Fruit fly (Drosophila melanogaster) whole organism, embryonic: ENCODE results near the gene CG46430.

ENCODE experiments used
- Adf1 ChIP-seq: fragments of 200-800 bp; sonication (Bioruptor generic); IDR thresholded peaks from 2 replicates; pipeline ENCODE4 v1.3.6; 2022; ENCODE audit warnings: missing biosample characterization, missing genetic modification characterization
- Aef1 ChIP-seq: fragments of 200-800 bp; sonication (Bioruptor generic); IDR thresholded peaks from 3 replicates; pipeline ENCODE4 v1.3.6; 2022; ENCODE audit warnings: missing biosample characterization, missing genetic modification characterization
- Atf-2 ChIP-seq: fragments of 200-800 bp; sonication (Bioruptor generic); optimal IDR thresholded peaks from 2 replicates; lab custom pipeline; 2016; ENCODE audit warnings: missing biosample characterization, missing genetic modification characterization
- CG10209 ChIP-seq: fragments of 200-800 bp; sonication (Bioruptor generic); optimal IDR thresholded peaks from 3 replicates; lab custom pipeline; 2017; ENCODE audit warnings: missing biosample characterization, mild to moderate bottlenecking, missing genetic modification characterization, missing genetic modification reagents
- CG11247 ChIP-seq: fragments of 200-800 bp; sonication (Bioruptor generic); IDR thresholded peaks from 2 replicates; pipeline ENCODE4 v1.3.6; 2022; ENCODE audit warnings: missing biosample characterization, missing genetic modification characterization
- CG11504 ChIP-seq: fragments of 200-800 bp; sonication (Bioruptor generic); optimal IDR thresholded peaks from 3 replicates; lab custom pipeline; 2019; ENCODE audit warnings: missing biosample characterization, mild to moderate bottlenecking, missing genetic modification characterization, moderate library complexity
- CG12659 ChIP-seq: fragments of 200-800 bp; sonication (Bioruptor generic); optimal IDR thresholded peaks from 3 replicates; lab custom pipeline; 2017; ENCODE audit warnings: mild to moderate bottlenecking, missing biosample characterization, missing genetic modification reagents, missing genetic modification characterization
- CG14710 ChIP-seq: fragments of 200-800 bp; sonication (Bioruptor generic); optimal IDR thresholded peaks from 3 replicates; lab custom pipeline; 2019; ENCODE audit warnings: missing biosample characterization, mild to moderate bottlenecking, missing genetic modification characterization, moderate library complexity
- CG15696 ChIP-seq: fragments of 200-800 bp; sonication (Bioruptor generic); optimal IDR thresholded peaks from 2 replicates; lab custom pipeline; 2019; ENCODE audit warnings: missing biosample characterization, mild to moderate bottlenecking, missing genetic modification characterization, moderate library complexity
- CG18011 ChIP-seq: fragments of 200-800 bp; sonication (Bioruptor generic); optimal IDR thresholded peaks from 2 replicates; lab custom pipeline; 2017; ENCODE audit warnings: missing biosample characterization, missing genetic modification characterization, mild to moderate bottlenecking, moderate library complexity, missing genotype
- CG18476 ChIP-seq: fragments of 200-800 bp; sonication (Bioruptor generic); optimal IDR thresholded peaks from 2 replicates; lab custom pipeline; 2016; ENCODE audit warnings: missing biosample characterization, mild to moderate bottlenecking, missing genetic modification characterization
- CG32532 ChIP-seq: fragments of 200-800 bp; sonication (Bioruptor generic); IDR thresholded peaks from 2 replicates; pipeline ENCODE4 v1.3.6; 2022; ENCODE audit warnings: missing biosample characterization, missing genetic modification characterization
- CG5953 ChIP-seq: fragments of 200-800 bp; sonication (Bioruptor generic); IDR thresholded peaks from 2 replicates; pipeline ENCODE4 v1.3.6; 2022; ENCODE audit warnings: missing biosample characterization, missing genetic modification characterization
- CG6813 ChIP-seq: fragments of 200-800 bp; sonication (Bioruptor generic); optimal IDR thresholded peaks from 2 replicates; lab custom pipeline; 2017; ENCODE audit warnings: missing biosample characterization, missing genetic modification characterization, mild to moderate bottlenecking, moderate library complexity, missing genetic modification reagents
- CG9727 ChIP-seq: fragments of 200-800 bp; sonication (Bioruptor generic); optimal IDR thresholded peaks from 3 replicates; lab custom pipeline; 2017; ENCODE audit warnings: missing biosample characterization, mild to moderate bottlenecking, missing genetic modification characterization
- CTCF ChIP-seq: fragments of 200-800 bp; sonication (Bioruptor generic); optimal IDR thresholded peaks from 2 replicates; lab custom pipeline; 2017; ENCODE audit warnings: missing biosample characterization, mild to moderate bottlenecking, missing genetic modification characterization, moderate library complexity
- CoRest ChIP-seq: fragments of 200-800 bp; sonication (Bioruptor generic); optimal IDR thresholded peaks from 3 replicates; lab custom pipeline; 2018; ENCODE audit warnings: missing biosample characterization, mild to moderate bottlenecking, missing genetic modification characterization, moderate library complexity
- D19B ChIP-seq: fragments of 200-800 bp; sonication (Bioruptor generic); optimal IDR thresholded peaks from 2 replicates; lab custom pipeline; 2017; ENCODE audit warnings: missing biosample characterization, mild to moderate bottlenecking, missing genetic modification characterization
- Dref ChIP-seq: fragments of 200-800 bp; sonication (Bioruptor generic); IDR thresholded peaks from 2 replicates; pipeline ENCODE4 v1.3.6; 2022; ENCODE audit warnings: missing biosample characterization, missing genetic modification characterization
- Drgx ChIP-seq: fragments of 200-800 bp; sonication (Bioruptor generic); IDR thresholded peaks from 2 replicates; pipeline ENCODE4 v1.3.6; 2022; ENCODE audit warnings: missing biosample characterization, missing genetic modification characterization
- GATAe ChIP-seq: fragments of 200-800 bp; sonication (Bioruptor generic); conservative IDR thresholded peaks from 2 replicates; pipeline ENCODE4 v1.3.6; 2022; ENCODE audit warnings: missing biosample characterization, missing genetic modification characterization
- HLHmδ ChIP-seq: fragments of 200-800 bp; sonication (Bioruptor generic); optimal IDR thresholded peaks from 2 replicates; lab custom pipeline; 2018; ENCODE audit warnings: missing biosample characterization, mild to moderate bottlenecking, missing genetic modification characterization, moderate library complexity
- Hr3 ChIP-seq: fragments of 200-800 bp; sonication (Bioruptor generic); optimal IDR thresholded peaks from 3 replicates; lab custom pipeline; 2016; ENCODE audit warnings: missing biosample characterization, missing genetic modification characterization
- Lpt ChIP-seq: fragments of >200 bp; optimal IDR thresholded peaks from 2 replicates; lab custom pipeline; 2018; ENCODE audit warnings: missing biosample characterization, missing genetic modification characterization
- Spps ChIP-seq: fragments of 200-800 bp; sonication (Bioruptor generic); optimal IDR thresholded peaks from 2 replicates; lab custom pipeline; 2018; ENCODE audit warnings: missing biosample characterization, mild to moderate bottlenecking, missing genetic modification characterization
- Trl ChIP-seq, 3 experiments: fragments of >200 bp in 2 of 3; fragments of 200-800 bp in 1 of 3; sonication (Bioruptor generic) in 1 of 3; optimal IDR thresholded peaks; 2 replicates in 1 of 3; 3 replicates in 2 of 3; lab custom pipeline; 2016 to 2017; ENCODE audit warnings: missing biosample characterization in 1 of 3, missing genetic modification characterization in 1 of 3
- al ChIP-seq: fragments of 200-800 bp; sonication (Bioruptor generic); IDR thresholded peaks from 2 replicates; pipeline ENCODE4 v1.3.6; 2022; ENCODE audit warnings: missing biosample characterization, missing genetic modification characterization
- croc ChIP-seq: fragments of 200-800 bp; sonication (Bioruptor generic); conservative IDR thresholded peaks from 3 replicates; pipeline ENCODE4 v1.3.6; 2022; ENCODE audit warnings: missing biosample characterization, missing genetic modification characterization
- da ChIP-seq: fragments of 200-800 bp; sonication (Bioruptor generic); optimal IDR thresholded peaks from 2 replicates; lab custom pipeline; 2016; ENCODE audit warnings: missing biosample characterization, missing genetic modification characterization
- gcm2 ChIP-seq: fragments of 200-800 bp; sonication (Bioruptor generic); optimal IDR thresholded peaks from 2 replicates; lab custom pipeline; 2016; ENCODE audit warnings: missing biosample characterization, missing genetic modification characterization
- grau ChIP-seq: fragments of 200-800 bp; optimal IDR thresholded peaks from 3 replicates; lab custom pipeline; 2019; ENCODE audit warnings: missing biosample characterization, mild to moderate bottlenecking, missing genetic modification characterization, moderate library complexity
- gro ChIP-seq: fragments of 200-800 bp; sonication (Bioruptor generic); optimal IDR thresholded peaks from 2 replicates; lab custom pipeline; 2016; ENCODE audit warnings: missing biosample characterization, missing genetic modification characterization
- jumu ChIP-seq: fragments of 200-800 bp; sonication (Bioruptor generic); optimal IDR thresholded peaks from 3 replicates; lab custom pipeline; 2016; ENCODE audit warnings: missing biosample characterization, missing genetic modification characterization
- lbe ChIP-seq: fragments of 200-800 bp; sonication (Bioruptor generic); optimal IDR thresholded peaks from 2 replicates; lab custom pipeline; 2016; ENCODE audit warnings: missing biosample characterization, mild to moderate bottlenecking, missing genetic modification characterization
- peb ChIP-seq: fragments of 200-800 bp; sonication (Bioruptor generic); IDR thresholded peaks from 2 replicates; pipeline ENCODE4 v1.3.6; 2022; ENCODE audit warnings: missing biosample characterization, missing genetic modification characterization
- salm ChIP-seq: fragments of 200-800 bp; sonication (Bioruptor generic); optimal IDR thresholded peaks from 2 replicates; lab custom pipeline; 2018; ENCODE audit warnings: missing biosample characterization, mild to moderate bottlenecking, missing genetic modification characterization
- shn ChIP-seq: fragments of 200-800 bp; sonication (Bioruptor generic); optimal IDR thresholded peaks from 3 replicates; lab custom pipeline; 2016; ENCODE audit warnings: missing biosample characterization, missing genetic modification characterization
- usp ChIP-seq: fragments of >200 bp; optimal IDR thresholded peaks from 2 replicates; lab custom pipeline; 2017; ENCODE audit warnings: missing biosample characterization, missing genetic modification characterization
- zen ChIP-seq: fragments of 200-800 bp; sonication (Bioruptor generic); optimal IDR thresholded peaks from 3 replicates; lab custom pipeline; 2018; ENCODE audit warnings: missing biosample characterization, mild to moderate bottlenecking, missing genetic modification characterization, moderate library complexity

Gene CG46430

dm6 chr3L:10434005-10434404 lies 44.3 kb upstream of the CG46430 start, which contains the start of gene Ir67c (continued):
- TF ChIP-seq HLHmδ (GFP tag; lab: Kevin White, UChicago) (no peak), Trl (optimal IDR thresholded peaks at IDR 0.05; lab: Kevin White, UChicago) (no peak), Trl (GFP tag; optimal IDR thresholded peaks at IDR 0.05; lab: Kevin White, UChicago) (no peak), Drgx (GFP tag; lab: Robert Waterston, UW) (peak; percentile 35; the same call in 1 of the 2 replicates), al (GFP tag; lab: Robert Waterston, UW) (no peak), D19B (GFP tag; lab: Kevin White, UChicago) (no peak), CG18011 (GFP tag; lab: Kevin White, UChicago) (no peak), Lpt (GFP tag; lab: Kevin White, UChicago) (no peak), Adf1 (GFP tag; lab: Robert Waterston, UW) (no peak), CG9727 (GFP tag; lab: Kevin White, UChicago) (no peak), gcm2 (GFP tag; lab: Kevin White, UChicago) (no peak), CG14710 (no peak), GATAe (no peak), CG12659 (GFP tag; lab: Kevin White, UChicago) (no peak), salm (tag; lab: Kevin White, UChicago) (no peak), gro (GFP tag; lab: Kevin White, UChicago) (no peak), Hr3 (no peak), croc (GFP tag; lab: Robert Waterston, UW) (no peak), peb (no peak), da (GFP tag; lab: Kevin White, UChicago) (no peak), Atf-2 (GFP tag; lab: Kevin White, UChicago) (no peak), CG10209 (GFP tag; lab: Kevin White, UChicago) (no peak), CG15696 (no peak), Dref (no peak), CG11247 (GFP tag; lab: Robert Waterston, UW) (no peak), CoRest (tag; lab: Kevin White, UChicago) (no peak), CG32532 (GFP tag; lab: Robert Waterston, UW) (no peak), CG5953 (GFP tag; lab: Robert Waterston, UW) (no peak), Spps (tag; lab: Kevin White, UChicago) (no peak), CTCF (no peak), lbe (GFP tag; lab: Kevin White, UChicago) (no peak), shn (GFP tag; lab: Kevin White, UChicago) (no peak), zen (tag; lab: Kevin White, UChicago) (no peak), usp (no peak)

dm6 chr3L:10439873-10440272 lies 38.4 kb upstream of the CG46430 start:
- TF ChIP-seq CG11504 (tag; lab: Kevin White, UChicago) (peak; percentile 60), jumu (GFP tag; lab: Kevin White, UChicago) (no peak), Drgx (GFP tag; lab: Robert Waterston, UW) (peak; percentile 11; the same call in 1 of the 2 replicates), CG18476 (GFP tag; lab: Kevin White, UChicago) (no peak), grau (peak; percentile 28), CG6813 (no peak)

dm6 chr3L:10440488-10440887 lies 37.8 kb upstream of the CG46430 start:
- TF ChIP-seq Aef1 (GFP tag; lab: Robert Waterston, UW) (no peak), CG11504 (tag; lab: Kevin White, UChicago) (peak; percentile 57), Drgx (GFP tag; lab: Robert Waterston, UW) (peak; percentile 44; the same call in 1 of the 2 replicates)
